Fruit fly (Drosophila melanogaster) Kc167 (cell line): ENCODE results near the gene CG8945.

Experiments used
- Myc ChIP-seq: fragments of >200 bp; optimal IDR thresholded peaks from 2 replicates; lab custom pipeline; 2017; ENCODE audit warnings: missing external identifiers
- Sin3A ChIP-seq: fragments of >200 bp; optimal IDR thresholded peaks from 2 replicates; lab custom pipeline; 2018; ENCODE audit warnings: missing external identifiers
- psq ChIP-seq: fragments of >200 bp; optimal IDR thresholded peaks from 2 replicates; lab custom pipeline; 2017; ENCODE audit warnings: missing external identifiers
- ttk ChIP-seq: sonication (Bioruptor generic); optimal IDR thresholded peaks from 2 replicates; lab custom pipeline; 2017; ENCODE audit warnings: missing external identifiers

DNA sequence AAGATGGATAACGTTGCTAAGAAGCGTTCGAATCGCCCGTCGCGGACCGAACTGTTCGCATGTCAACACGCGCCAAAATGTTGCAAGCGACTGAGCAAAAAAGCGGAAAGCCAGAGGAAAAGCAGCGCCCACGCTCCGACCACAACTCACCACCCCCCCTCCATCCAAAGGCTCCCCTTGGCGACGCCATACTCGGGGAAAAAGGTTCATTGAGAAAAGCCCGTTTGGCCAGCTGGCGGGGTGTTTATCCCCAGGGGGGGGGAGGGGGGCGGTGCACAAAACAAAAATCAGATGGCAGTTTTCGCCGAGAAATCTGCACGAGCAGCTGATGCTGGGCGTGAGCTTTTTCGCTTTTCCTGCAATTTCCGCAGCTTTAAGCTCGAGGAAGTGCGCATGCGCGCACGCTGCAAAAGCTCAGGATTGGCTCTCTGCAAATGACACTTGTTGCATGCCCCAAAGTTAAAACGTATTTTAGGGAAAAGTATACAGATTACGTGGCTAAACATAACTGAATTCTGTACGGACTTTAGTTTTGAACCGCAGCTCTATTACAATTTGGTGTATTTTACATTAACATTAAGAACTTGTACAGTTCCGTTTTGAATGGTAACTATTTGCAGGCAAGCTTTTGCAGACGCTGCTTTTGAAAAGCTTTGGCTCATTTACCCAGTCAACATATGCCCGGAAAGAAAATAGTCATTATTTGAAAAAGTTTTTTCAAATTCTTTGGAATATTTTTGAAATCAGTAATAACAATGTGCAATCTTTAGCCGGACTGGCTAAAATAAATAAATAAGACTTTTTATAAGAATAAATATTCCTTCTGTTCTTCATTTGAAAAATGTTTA is 39.5 kb downstream of the CG8945 start:
- no peak for TF ChIP-seq psq (lab: Kevin White, UChicago)
- no peak for TF ChIP-seq Sin3A (lab: Kevin White, UChicago)
- TF ChIP-seq Myc (lab: Kevin White, UChicago) = no peak
- no peak for TF ChIP-seq ttk (lab: Kevin White, UChicago)
